Fruit fly (Drosophila melanogaster) Kc167 (cell line): ENCODE results near the gene MSAmiP.

Source experiments
- Myc ChIP-seq: fragments of >200 bp; optimal IDR thresholded peaks from 2 replicates; lab custom pipeline; 2017; ENCODE audit warnings: missing external identifiers
- Sin3A ChIP-seq: fragments of >200 bp; optimal IDR thresholded peaks from 2 replicates; lab custom pipeline; 2018; ENCODE audit warnings: missing external identifiers
- h ChIP-seq: fragments of >200 bp; optimal IDR thresholded peaks from 3 replicates; lab custom pipeline; 2018; ENCODE audit warnings: missing external identifiers
- insv ChIP-seq: fragments of >200 bp; optimal IDR thresholded peaks from 3 replicates; lab custom pipeline; 2018; ENCODE audit warnings: missing external identifiers
- psq ChIP-seq: fragments of >200 bp; optimal IDR thresholded peaks from 2 replicates; lab custom pipeline; 2017; ENCODE audit warnings: missing external identifiers

dm6 chr3R:16842533-16842932, 53.6 kb downstream of the MSAmiP start:
- TF ChIP-seq Sin3A (lab: Kevin White, UChicago) (no peak), insv (lab: Kevin White, UChicago) (no peak), psq (lab: Kevin White, UChicago) (no peak), h (lab: Kevin White, UChicago) (no peak), Myc (lab: Kevin White, UChicago) (no peak)
